Worm (Caenorhabditis elegans) whole organism, dauer: ENCODE measurements around the gene ndua-8.
"Not testable (repeated sequence)": the region's sequence is repeated elsewhere in the genome, so short reads cannot be mapped to it uniquely, and the experiment has no call there.

Source experiments
- unc-62 ChIP-seq: sonication (generic microtip); optimal IDR thresholded peaks from 2 replicates; lab custom pipeline; 2017; ENCODE audit warnings: missing biosample characterization, missing genetic modification reagents, missing genetic modification characterization

The ndua-8 gene

DNA sequence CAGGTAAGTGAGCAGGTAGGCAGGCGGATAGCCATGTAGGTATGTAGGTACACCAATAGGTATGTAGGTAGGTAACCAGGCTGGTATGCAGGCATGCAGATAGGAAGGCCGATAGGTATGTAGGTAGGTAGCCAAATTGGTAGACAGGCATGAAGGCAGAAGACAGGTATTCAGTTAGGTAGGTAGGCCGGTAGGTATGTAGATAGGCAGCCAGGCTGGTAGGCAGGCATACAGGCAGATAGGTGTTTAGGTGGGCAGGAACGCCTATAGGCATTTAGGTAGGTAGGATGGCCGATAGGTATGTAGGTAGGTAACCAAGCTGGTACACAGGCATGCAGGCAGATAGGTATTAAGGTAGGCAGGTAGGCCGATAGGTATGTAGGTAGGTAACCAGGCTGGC is 31.9 kb downstream of the ndua-8 start:
- TF ChIP-seq unc-62 (GFP tag; lab: Kevin White, UChicago), result no peak

DNA sequence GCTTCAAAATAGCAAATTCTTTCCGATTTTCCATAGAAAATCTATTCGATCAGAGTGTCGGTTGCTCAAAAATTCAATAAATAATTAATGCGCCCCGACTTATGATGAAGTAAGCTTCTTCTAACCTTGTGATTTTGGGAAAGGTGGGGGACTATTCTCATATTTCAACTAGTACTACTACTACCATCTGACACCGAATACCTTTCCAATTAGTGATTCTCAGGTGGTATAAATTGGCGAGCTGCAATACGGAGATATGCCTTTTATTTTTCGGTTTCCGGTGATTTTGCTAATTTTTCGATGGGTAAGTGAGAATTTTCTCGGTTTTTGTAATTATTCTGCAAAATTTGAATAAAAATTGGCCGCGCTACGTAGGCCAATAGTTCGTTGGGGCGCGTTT is 32.5 kb downstream of the ndua-8 start, which contains the start of gene nhr-239:
TSS of gene nhr-239 (plus strand) at position 301 of the 400 bp plus-strand sequence.
- no peak for TF ChIP-seq unc-62 (GFP tag; lab: Kevin White, UChicago)

ce11 chrIII:2563033-2563656 is 34.3 kb downstream of the ndua-8 start:
- no peak for TF ChIP-seq unc-62 (GFP tag; lab: Kevin White, UChicago)

ce11 chrIII:2563883-2564282 is 35.0 kb downstream of the ndua-8 start, which contains the start of gene Y54F10AM.11:
TSS of gene Y54F10AM.11 (minus strand) at chrIII:2563983.
- TF ChIP-seq unc-62 (GFP tag; lab: Kevin White, UChicago), result not testable (repeated sequence)

ce11 chrIII:2571447-2571846 is 42.6 kb downstream of the ndua-8 start, which contains the start of gene Y54F10AR.2:
TSS of gene Y54F10AR.2 (minus strand) at chrIII:2571547.
- no peak for TF ChIP-seq unc-62 (GFP tag; lab: Kevin White, UChicago)

ce11 chrIII:2572421-2572820 is 43.6 kb downstream of the ndua-8 start:
- no peak for TF ChIP-seq unc-62 (GFP tag; lab: Kevin White, UChicago)

DNA sequence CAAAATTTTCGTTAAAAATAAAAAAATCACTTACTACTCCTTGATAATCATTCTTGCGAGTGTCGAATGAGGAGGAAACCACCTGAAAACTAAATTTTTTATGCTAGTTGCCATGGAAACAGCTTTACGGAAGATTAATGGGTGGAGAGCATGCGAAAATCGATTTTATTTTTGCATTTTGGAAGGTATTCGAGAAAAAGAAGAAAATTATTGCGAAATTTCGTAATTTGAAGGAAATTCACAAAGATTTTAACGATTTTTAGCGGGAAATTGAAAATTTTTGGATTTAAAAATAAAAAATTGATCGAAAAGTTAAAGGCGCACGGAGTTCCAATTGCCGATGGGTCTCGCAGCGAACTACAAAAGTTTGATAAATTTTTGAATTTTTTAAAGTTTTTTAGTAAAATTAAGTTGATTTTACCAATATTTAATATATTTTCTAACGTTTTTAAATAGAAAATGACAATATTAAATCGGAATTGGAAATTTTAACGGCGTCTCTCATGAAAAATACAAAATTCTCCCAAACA is 46.8 kb downstream of the ndua-8 start, which contains the start of gene Y54F10AR.1:
TSS of gene Y54F10AR.1 (minus strand) at position 51 of the 530 bp plus-strand sequence.
- TF ChIP-seq unc-62 (GFP tag; lab: Kevin White, UChicago), result no peak

ce11 chrIII:2576360-2577259 is 47.7 kb downstream of the ndua-8 start:
- TF ChIP-seq unc-62 (GFP tag; lab: Kevin White, UChicago), result no peak

DNA sequence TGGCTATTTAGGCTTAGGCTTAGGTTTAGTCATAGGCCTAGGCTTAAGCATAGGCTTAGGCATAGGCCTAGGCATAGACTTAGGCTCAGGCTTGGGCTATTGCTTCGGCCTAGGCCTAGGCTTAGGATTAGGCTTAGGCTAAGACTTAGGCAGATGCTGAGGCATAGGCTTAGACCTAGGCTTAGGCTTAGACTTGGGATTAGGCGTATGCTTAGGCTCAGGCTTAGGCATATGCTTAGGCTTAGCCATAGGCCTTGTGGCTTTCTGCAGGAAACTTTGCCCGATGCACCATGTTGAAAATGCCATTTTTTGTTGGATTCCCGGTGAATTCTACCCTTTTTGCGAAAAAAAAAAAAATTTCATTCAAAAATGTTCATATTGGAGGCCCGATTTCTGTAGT is 49.1 kb downstream of the ndua-8 start:
- no peak for TF ChIP-seq unc-62 (GFP tag; lab: Kevin White, UChicago)

- TF ChIP-seq unc-62 (GFP tag; lab: Kevin White, UChicago), result no peak
Measured at ce11 chrIII:2578563-2578962, 49.7 kb downstream of the ndua-8 start.

- no peak for TF ChIP-seq unc-62 (GFP tag; lab: Kevin White, UChicago)
Measured at ce11 chrIII:2578993-2579392, 50.1 kb downstream of the ndua-8 start, which contains the start of gene Y71H2B.8. TSS of gene Y71H2B.8 (plus strand) at chrIII:2579293.
